Worm (Caenorhabditis elegans): ENCODE results near the gene ttm-1.

- no peak for TF ChIP-seq flt-1 (GFP tag; IDR thresholded peaks at IDR 0.05)
- TF ChIP-seq ztf-23 (GFP tag; IDR thresholded peaks at IDR 0.05), result no peak
- no peak for TF ChIP-seq tab-1 (GFP tag; IDR thresholded peaks at IDR 0.05)
- TF ChIP-seq med-1 (GFP tag; optimal IDR thresholded peaks at IDR 0.05; ENCODE audit: insufficient read depth), result no peak
- no peak for TF ChIP-seq ztf-29 (GFP tag; IDR thresholded peaks at IDR 0.05)
These were observed 15.2 kb downstream of the ttm-1 start, which contains the start of gene Y39E4A.1 for ce11 chrIII:12951362-12952228.
